Worm (Caenorhabditis elegans): ENCODE measurements around the gene C23H5.12.

ce11 chrIV:2130714-2131113 is 2.6 kb upstream of the C23H5.12 start, which contains the start of gene prmt-6:
- TF ChIP-seq unc-39 (tag; optimal IDR thresholded peaks at IDR 0.05): no peak
- TF ChIP-seq nhr-11 (tag; optimal IDR thresholded peaks at IDR 0.05): no peak
- no peak for TF ChIP-seq nhr-237 (tag; optimal IDR thresholded peaks at IDR 0.05)
- no peak for TF ChIP-seq zag-1 (tag; optimal IDR thresholded peaks at IDR 0.05)
- no peak for TF ChIP-seq ztf-11 (tag; optimal IDR thresholded peaks at IDR 0.05)
- no peak for TF ChIP-seq sma-3 (GFP tag; optimal IDR thresholded peaks at IDR 0.05)
- TF ChIP-seq elt-3 (tag; optimal IDR thresholded peaks at IDR 0.05): no peak
- TF ChIP-seq ama-1 (optimal IDR thresholded peaks at IDR 0.05): no peak
- no peak for TF ChIP-seq alr-1 (tag; optimal IDR thresholded peaks at IDR 0.05)
- TF ChIP-seq mdl-1 (tag; optimal IDR thresholded peaks at IDR 0.05): no peak
- no peak for TF ChIP-seq ztf-4 (tag; optimal IDR thresholded peaks at IDR 0.05)
- TF ChIP-seq lin-13 (GFP tag; optimal IDR thresholded peaks at IDR 0.05): no peak
